Fruit fly (Drosophila melanogaster): Measurements from ENCODE around the gene CG8028.

The CG8028 gene

DNA sequence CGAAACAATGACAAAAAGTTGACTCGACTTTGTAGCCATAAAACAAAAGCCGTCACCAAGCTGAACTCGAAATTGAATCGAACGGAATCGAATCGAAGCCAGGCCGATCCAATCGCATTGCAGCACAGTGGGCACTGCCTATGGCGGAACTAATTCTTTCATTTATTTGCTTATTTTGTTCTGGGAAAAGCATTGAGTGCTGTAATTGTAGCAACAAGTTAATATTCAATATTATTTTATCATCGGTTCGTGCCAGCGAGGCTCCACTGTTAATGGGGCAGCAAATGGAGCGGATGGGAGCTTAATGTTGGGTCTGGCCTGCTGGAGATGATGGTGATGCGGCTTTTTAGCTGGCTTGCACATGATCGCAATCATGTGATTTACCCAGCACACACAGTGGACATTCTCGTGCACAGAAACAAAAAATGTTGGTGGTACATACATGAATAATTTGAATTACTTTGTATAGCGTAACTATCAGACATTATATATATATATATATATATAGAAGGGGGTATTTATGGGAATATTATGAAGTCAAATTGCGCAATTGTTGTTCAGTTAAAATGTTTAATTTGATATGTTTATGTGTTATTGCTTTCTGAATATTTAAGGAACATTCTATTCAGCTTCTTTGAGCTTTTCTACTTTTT, 9.3 kb upstream of the CG8028 start (continued):
- TF ChIP-seq CG31388 (GFP tag; optimal IDR thresholded peaks at IDR 0.05) (peak; percentile 71), CG4282 (GFP tag; optimal IDR thresholded peaks at IDR 0.05) (no peak), Awh (GFP tag; IDR thresholded peaks at IDR 0.05) (peak; percentile 93), NFAT (GFP tag; IDR thresholded peaks at IDR 0.05) (peak; percentile 79), CG17829 (tag; optimal IDR thresholded peaks at IDR 0.05) (peak; percentile 84), Dip2 (GFP tag; IDR thresholded peaks at IDR 0.05) (no peak), emc (GFP tag; optimal IDR thresholded peaks at IDR 0.05) (peak; percentile 15), fu2 (GFP tag; optimal IDR thresholded peaks at IDR 0.05) (peak; percentile 47), CG8924 (tag; optimal IDR thresholded peaks at IDR 0.05) (peak; percentile 87), nerfin-1 (tag; optimal IDR thresholded peaks at IDR 0.05) (peak; percentile 83), CG7987 (GFP tag; optimal IDR thresholded peaks at IDR 0.05) (peak; percentile 75), Ssrp (tag; optimal IDR thresholded peaks at IDR 0.05) (peak; percentile 82), ci (GFP tag; IDR thresholded peaks at IDR 0.05) (peak; percentile 98), CG32772 (GFP tag; IDR thresholded peaks at IDR 0.05) (peak; percentile 93), CG8388 (GFP tag; optimal IDR thresholded peaks at IDR 0.05) (peak; percentile 86), fd102C (GFP tag; optimal IDR thresholded peaks at IDR 0.05) (peak; percentile 17), tna (GFP tag; IDR thresholded peaks at IDR 0.05; ENCODE audit: partially characterized antibody) (no peak), D19B (GFP tag; optimal IDR thresholded peaks at IDR 0.05) (peak; percentile 43), CG17612 (GFP tag; IDR thresholded peaks at IDR 0.05) (peak; percentile 82), NC2α (GFP tag; optimal IDR thresholded peaks at IDR 0.05) (peak; percentile 79), kah (GFP tag; optimal IDR thresholded peaks at IDR 0.05) (peak; percentile 85), BtbVII (GFP tag; optimal IDR thresholded peaks at IDR 0.05) (peak; percentile 51), CG13287 (GFP tag; IDR thresholded peaks at IDR 0.05; ENCODE audit: partially characterized antibody) (no peak), maf-S (GFP tag; optimal IDR thresholded peaks at IDR 0.05) (peak; percentile 78), CG4730 (GFP tag; IDR thresholded peaks at IDR 0.05) (peak; percentile 85), CG17802 (tag; optimal IDR thresholded peaks at IDR 0.05) (peak; percentile 76), pho (GFP tag; optimal IDR thresholded peaks at IDR 0.05) (peak; percentile 39), CG3065 (GFP tag; optimal IDR thresholded peaks at IDR 0.05) (peak; percentile 45), Opbp (GFP tag; IDR thresholded peaks at IDR 0.05; ENCODE audit: partially characterized antibody) (no peak), CG12071 (GFP tag; optimal IDR thresholded peaks at IDR 0.05) (peak; percentile 92), fru (optimal IDR thresholded peaks at IDR 0.05) (no peak), CG9932 (GFP tag; IDR thresholded peaks at IDR 0.05) (peak; percentile 61), insv (GFP tag; optimal IDR thresholded peaks at IDR 0.05) (peak in 1 of 2 experiments; percentile 6), mam (GFP tag; optimal IDR thresholded peaks at IDR 0.05) (peak; percentile 82), E2f2 (GFP tag; IDR thresholded peaks at IDR 0.05) (peak; percentile 68), rib (GFP tag; IDR thresholded peaks at IDR 0.05) (0 out of 2 replicates have a peak, but pooled peaks have one; percentile 25), CG15479 (GFP tag; optimal IDR thresholded peaks at IDR 0.05) (no peak), Abd-B (GFP tag; optimal IDR thresholded peaks at IDR 0.05) (peak; percentile 85), Lim3 (GFP tag; IDR thresholded peaks at IDR 0.05) (peak; percentile 83), pum (GFP tag; optimal IDR thresholded peaks at IDR 0.05) (peak; percentile 90), sisA (GFP tag; IDR thresholded peaks at IDR 0.05) (peak; percentile 96), disco-r (GFP tag; optimal IDR thresholded peaks at IDR 0.05) (peak; percentile 45), CG17186 (GFP tag; optimal IDR thresholded peaks at IDR 0.05) (peak; percentile 69), ro (GFP tag; IDR thresholded peaks at IDR 0.05) (peak; percentile 76), CG7839 (tag; optimal IDR thresholded peaks at IDR 0.05) (peak; percentile 90), mld (GFP tag; IDR thresholded peaks at IDR 0.05; ENCODE audit: partially characterized antibody) (no peak), sim (GFP tag; IDR thresholded peaks at IDR 0.05) (peak; percentile 78), aop (GFP tag; IDR thresholded peaks at IDR 0.05) (peak; percentile 80), br (optimal IDR thresholded peaks at IDR 0.05) (no peak), CrebB (tag; optimal IDR thresholded peaks at IDR 0.05) (peak; percentile 82), CG13624 (GFP tag; optimal IDR thresholded peaks at IDR 0.05) (peak; percentile 75)
